Fruit fly (Drosophila melanogaster): ENCODE measurements around the gene Cpr73D.

Cpr73D gene

DNA sequence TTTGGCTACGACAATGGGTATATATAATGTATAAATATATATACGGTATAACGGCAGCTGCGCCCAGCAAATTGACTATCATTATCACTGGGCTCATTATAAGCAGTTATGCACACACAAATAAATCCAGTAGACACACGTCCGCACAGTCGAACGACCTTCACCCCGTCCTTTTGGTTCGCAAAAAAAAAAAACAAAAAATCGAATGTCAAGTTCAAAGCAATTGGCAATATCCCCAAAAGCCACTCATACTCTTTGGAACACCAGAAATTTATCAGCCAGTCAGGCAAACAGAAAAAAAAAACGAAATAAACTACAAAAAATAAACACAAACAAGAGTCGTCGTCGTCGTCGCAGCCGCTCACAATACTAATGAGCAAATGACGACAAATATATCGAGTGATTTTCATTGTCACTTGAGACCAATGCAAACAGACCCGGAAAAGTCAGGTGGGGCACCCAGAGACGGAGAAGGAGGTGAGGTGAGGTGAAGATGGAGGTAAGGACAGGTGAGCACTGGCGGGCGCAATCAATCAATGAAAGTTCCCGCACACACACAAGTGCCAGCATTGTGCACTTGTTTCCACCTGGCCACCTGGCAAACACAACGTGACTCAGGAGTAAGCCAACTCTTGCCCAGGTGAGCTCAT lies 47.4 kb upstream of the Cpr73D start:
- TF ChIP-seq CG3032 (tag; optimal IDR thresholded peaks at IDR 0.05) (peak; percentile 11), Gug (GFP tag; IDR thresholded peaks at IDR 0.05) (peak; percentile 39; the same call in 1 of the 2 replicates), vri (GFP tag; optimal IDR thresholded peaks at IDR 0.05) (peak; percentile 19), CG10669 (GFP tag; optimal IDR thresholded peaks at IDR 0.05) (no peak), fkh (GFP tag; optimal IDR thresholded peaks at IDR 0.05) (peak; percentile 89), Eip93F (GFP tag; optimal IDR thresholded peaks at IDR 0.05) (no peak), eg (GFP tag; IDR thresholded peaks at IDR 0.05) (no peak)

DNA sequence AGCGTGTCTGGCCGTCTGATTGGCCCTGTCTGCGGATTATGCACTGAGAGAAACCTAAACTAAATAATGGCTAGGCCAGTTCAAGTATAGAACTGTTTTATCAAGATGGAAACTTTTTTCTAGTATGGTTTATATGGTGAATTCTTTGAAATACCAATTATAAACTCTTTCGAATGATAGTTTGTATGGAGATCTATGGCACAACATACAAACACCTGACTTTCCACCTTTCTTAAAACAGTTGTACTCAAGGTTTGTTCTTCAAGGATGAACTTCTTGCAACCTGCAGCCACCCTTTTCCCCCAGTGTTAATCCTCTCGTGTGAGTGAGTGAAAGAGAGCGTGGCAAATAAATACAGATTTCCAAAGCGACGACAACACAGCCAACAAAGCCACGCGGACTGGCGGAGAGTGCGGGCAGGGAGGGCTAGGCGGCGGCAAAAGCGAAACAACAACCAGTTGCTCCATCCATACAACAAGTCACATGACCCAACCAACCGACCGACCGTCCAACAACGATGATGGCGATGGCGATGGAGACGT lies 46.8 kb upstream of the Cpr73D start:
- peak; percentile 90 for TF ChIP-seq net (GFP tag; optimal IDR thresholded peaks at IDR 0.05)
- TF ChIP-seq CG15336 (GFP tag; IDR thresholded peaks at IDR 0.05) = peak; percentile 93
- peak; percentile 92 for TF ChIP-seq CG8632 (GFP tag; optimal IDR thresholded peaks at IDR 0.05)
- peak; percentile 83 for TF ChIP-seq CG4318 (GFP tag; optimal IDR thresholded peaks at IDR 0.05)
- peak; percentile 95 for TF ChIP-seq CG32006 (GFP tag; optimal IDR thresholded peaks at IDR 0.05)
- peak; percentile 88 to 90 for TF ChIP-seq salr (GFP tag; optimal IDR thresholded peaks at IDR 0.05)
- peak; percentile 84 for TF ChIP-seq CG6163 (GFP tag; IDR thresholded peaks at IDR 0.05)
- TF ChIP-seq lz (GFP tag; optimal IDR thresholded peaks at IDR 0.05) = peak; percentile 89
- peak; percentile 91 for TF ChIP-seq CG10631 (GFP tag; optimal IDR thresholded peaks at IDR 0.05)
- TF ChIP-seq eg (GFP tag; IDR thresholded peaks at IDR 0.05) = peak; percentile 82
- peak; percentile 80 for TF ChIP-seq Ets21C (GFP tag; optimal IDR thresholded peaks at IDR 0.05)
- TF ChIP-seq Sox15 (GFP tag; optimal IDR thresholded peaks at IDR 0.05) = peak; percentile 92
- peak; percentile 94 for TF ChIP-seq CG6808 (GFP tag; optimal IDR thresholded peaks at IDR 0.05)
- TF ChIP-seq Smox (GFP tag; optimal IDR thresholded peaks at IDR 0.05) = peak; percentile 85
- TF ChIP-seq achi (GFP tag; optimal IDR thresholded peaks at IDR 0.05) = peak; percentile 89
- peak; percentile 97 for TF ChIP-seq CG10669 (GFP tag; optimal IDR thresholded peaks at IDR 0.05)
- peak; percentile 93 for TF ChIP-seq acj6 (GFP tag; optimal IDR thresholded peaks at IDR 0.05)
- TF ChIP-seq CG8119 (GFP tag; IDR thresholded peaks at IDR 0.05) = peak; percentile 92
- peak; percentile 85 for TF ChIP-seq Gug (GFP tag; IDR thresholded peaks at IDR 0.05)
- TF ChIP-seq CG6792 (GFP tag; optimal IDR thresholded peaks at IDR 0.05) = peak; percentile 91
- peak; percentile 86 for TF ChIP-seq CG9139 (GFP tag; optimal IDR thresholded peaks at IDR 0.05)
- peak; percentile 82 for TF ChIP-seq Lpt (GFP tag; optimal IDR thresholded peaks at IDR 0.05)
- peak; percentile 80 for TF ChIP-seq Met (GFP tag; optimal IDR thresholded peaks at IDR 0.05)
- peak; percentile 87 for TF ChIP-seq cyc (GFP tag; optimal IDR thresholded peaks at IDR 0.05)
- peak; percentile 71 for TF ChIP-seq fd85E (GFP tag; optimal IDR thresholded peaks at IDR 0.05)
- TF ChIP-seq Eip75B (GFP tag; optimal IDR thresholded peaks at IDR 0.05) = peak; percentile 95
- peak; percentile 92 for TF ChIP-seq ss (GFP tag; optimal IDR thresholded peaks at IDR 0.05)
- TF ChIP-seq svp (GFP tag) = peak; percentile 92
- TF ChIP-seq CG6276 (GFP tag; optimal IDR thresholded peaks at IDR 0.05) = peak; percentile 81
- peak; percentile 79 for TF ChIP-seq dac (GFP tag; optimal IDR thresholded peaks at IDR 0.05)
- TF ChIP-seq CG3032 (tag; optimal IDR thresholded peaks at IDR 0.05) = peak; percentile 93
- peak; percentile 90 for TF ChIP-seq CG7368 (GFP tag; optimal IDR thresholded peaks at IDR 0.05)
- peak; percentile 92 for TF ChIP-seq Sox14 (GFP tag; optimal IDR thresholded peaks at IDR 0.05)
- peak; percentile 92 for TF ChIP-seq fd59A (GFP tag; optimal IDR thresholded peaks at IDR 0.05)
- TF ChIP-seq CG11902 (GFP tag; optimal IDR thresholded peaks at IDR 0.05) = peak; percentile 85
- peak; percentile 92 for TF ChIP-seq CG3919 (GFP tag; optimal IDR thresholded peaks at IDR 0.05)
- TF ChIP-seq Eip93F (GFP tag; optimal IDR thresholded peaks at IDR 0.05) = no peak
- TF ChIP-seq dsx (GFP tag; optimal IDR thresholded peaks at IDR 0.05; ENCODE audit: poor library complexity, severe bottlenecking) = peak; percentile 92
- peak; percentile 88 for TF ChIP-seq topi (GFP tag; optimal IDR thresholded peaks at IDR 0.05)
- peak; percentile 38 for TF ChIP-seq Hr38 (GFP tag; optimal IDR thresholded peaks at IDR 0.05)
- TF ChIP-seq Eip78C (GFP tag) = peak; percentile 98
- TF ChIP-seq OdsH (GFP tag; optimal IDR thresholded peaks at IDR 0.05) = peak; percentile 92
- TF ChIP-seq Ets96B (tag; optimal IDR thresholded peaks at IDR 0.05) = peak; percentile 95
- TF ChIP-seq Hr4 (GFP tag; optimal IDR thresholded peaks at IDR 0.05) = peak; percentile 95
- TF ChIP-seq CG11294 (GFP tag; IDR thresholded peaks at IDR 0.05) = peak; percentile 73; the same call in 1 of the 2 replicates
- TF ChIP-seq CG16779 (tag; optimal IDR thresholded peaks at IDR 0.05) = peak; percentile 83

Measured in whole organism, prepupa.